Worm (Caenorhabditis elegans) whole organism, mixed stage, embryonic: ENCODE results near the gene F35D2.1.

Experiments used
- M03D4.4 ChIP-seq: sonication (generic microtip); optimal IDR thresholded peaks from 2 replicates; lab custom pipeline; 2017; ENCODE audit warnings: mild to moderate bottlenecking, missing genetic modification characterization, missing compliant biosample characterization
- bed-3 ChIP-seq: fragments of 200-800 bp; sonication (Bioruptor generic); optimal IDR thresholded peaks from 3 replicates; lab custom pipeline; 2018; ENCODE audit warnings: mild to moderate bottlenecking, missing genetic modification characterization, moderate library complexity, missing compliant biosample characterization
- blmp-1 ChIP-seq: fragments of 150-350 bp; optimal IDR thresholded peaks from 2 replicates; lab custom pipeline; 2014; ENCODE audit warnings: missing biosample characterization, missing genetic modification characterization
- ceh-39 ChIP-seq: fragments of 150-350 bp; optimal IDR thresholded peaks from 2 replicates; lab custom pipeline; 2014; ENCODE audit warnings: missing biosample characterization, missing genetic modification characterization
- ceh-43 ChIP-seq: fragments of 200-800 bp; sonication (Bioruptor generic); optimal IDR thresholded peaks from 2 replicates; lab custom pipeline; 2018; ENCODE audit warnings: mild to moderate bottlenecking, missing genetic modification characterization, moderate library complexity, missing compliant biosample characterization
- ceh-83 ChIP-seq: fragments of 200-800 bp; sonication (Bioruptor generic); optimal IDR thresholded peaks from 2 replicates; lab custom pipeline; 2018; ENCODE audit warnings: mild to moderate bottlenecking, missing genetic modification characterization, missing compliant biosample characterization
- ces-1 ChIP-seq: fragments of 150-350 bp; optimal IDR thresholded peaks from 2 replicates; lab custom pipeline; 2014; ENCODE audit warnings: missing biosample characterization, missing genetic modification reagents, missing genetic modification characterization
- cnd-1 ChIP-seq: fragments of 200-800 bp; sonication (Bioruptor generic); optimal IDR thresholded peaks from 2 replicates; lab custom pipeline; 2018; ENCODE audit warnings: mild to moderate bottlenecking, missing genetic modification characterization, missing compliant biosample characterization
- drap-1 ChIP-seq: fragments of 200-800 bp; sonication (Bioruptor generic); optimal IDR thresholded peaks from 3 replicates; lab custom pipeline; 2018; ENCODE audit warnings: mild to moderate bottlenecking, missing genetic modification characterization, missing compliant biosample characterization
- elt-1 ChIP-seq: sonication (generic microtip); optimal IDR thresholded peaks from 2 replicates; lab custom pipeline; 2017; ENCODE audit warnings: missing genetic modification characterization, mild to moderate bottlenecking, missing compliant biosample characterization, antibody characterized with exemption, moderate library complexity, borderline replicate concordance; ENCODE audit not compliant: insufficient read depth
- elt-3 ChIP-seq: fragments of 150-350 bp; optimal IDR thresholded peaks from 2 replicates; lab custom pipeline; 2014; ENCODE audit warnings: missing biosample characterization, missing genetic modification characterization
- ham-2 ChIP-seq: fragments of 200-800 bp; sonication (Bioruptor generic); optimal IDR thresholded peaks from 2 replicates; lab custom pipeline; 2018; ENCODE audit warnings: mild to moderate bottlenecking, missing genetic modification characterization, missing compliant biosample characterization
- hlh-1 ChIP-seq: fragments of 150-350 bp; optimal IDR thresholded peaks from 2 replicates; lab custom pipeline; 2014; ENCODE audit warnings: missing biosample characterization, missing genetic modification reagents, missing genetic modification characterization
- lin-13 ChIP-seq: fragments of 150-350 bp; optimal IDR thresholded peaks from 2 replicates; lab custom pipeline; 2014; ENCODE audit warnings: missing biosample characterization, missing genetic modification characterization
- lin-32 ChIP-seq: fragments of 200-800 bp; sonication (Bioruptor generic); optimal IDR thresholded peaks from 2 replicates; lab custom pipeline; 2018; ENCODE audit warnings: mild to moderate bottlenecking, missing genetic modification characterization, missing compliant biosample characterization
- lsy-2 ChIP-seq: fragments of 150-350 bp; optimal IDR thresholded peaks from 2 replicates; lab custom pipeline; 2014; ENCODE audit warnings: missing biosample characterization, missing genetic modification characterization
- mab-5 ChIP-seq: fragments of 150-350 bp; optimal IDR thresholded peaks from 2 replicates; lab custom pipeline; 2014; ENCODE audit warnings: missing biosample characterization, missing genetic modification characterization
- mep-1 ChIP-seq: fragments of 150-350 bp; optimal IDR thresholded peaks from 2 replicates; lab custom pipeline; 2017; ENCODE audit warnings: missing biosample characterization, missing genetic modification reagents, missing genetic modification characterization, inconsistent platforms
- mls-2 ChIP-seq: sonication (generic microtip); optimal IDR thresholded peaks from 2 replicates; lab custom pipeline; 2016; ENCODE audit warnings: mild to moderate bottlenecking, missing genetic modification characterization, moderate library complexity, missing compliant biosample characterization
- nhr-12 ChIP-seq: fragments of 150-350 bp; optimal IDR thresholded peaks from 2 replicates; lab custom pipeline; 2014; ENCODE audit warnings: missing biosample characterization, missing genetic modification characterization
- nhr-2 ChIP-seq: fragments of 150-350 bp; optimal IDR thresholded peaks from 2 replicates; lab custom pipeline; 2014; ENCODE audit warnings: missing biosample characterization, missing genetic modification characterization
- nhr-237 ChIP-seq: fragments of 150-350 bp; optimal IDR thresholded peaks from 2 replicates; lab custom pipeline; 2014; ENCODE audit warnings: missing biosample characterization, missing genetic modification characterization
- nhr-28 ChIP-seq: fragments of 150-350 bp; optimal IDR thresholded peaks from 2 replicates; lab custom pipeline; 2014; ENCODE audit warnings: missing biosample characterization, missing genetic modification characterization
- nhr-76 ChIP-seq: sonication (generic microtip); optimal IDR thresholded peaks from 2 replicates; lab custom pipeline; 2017; ENCODE audit warnings: missing biosample characterization, missing genetic modification characterization
- sem-2 ChIP-seq: fragments of 200-800 bp; sonication (Bioruptor generic); optimal IDR thresholded peaks from 2 replicates; lab custom pipeline; 2018; ENCODE audit warnings: mild to moderate bottlenecking, missing genetic modification characterization, missing compliant biosample characterization
- snpc-4 ChIP-seq: fragments of 150-350 bp; optimal IDR thresholded peaks from 2 replicates; lab custom pipeline; 2014; ENCODE audit warnings: missing biosample characterization, missing genetic modification characterization
- sptf-1 ChIP-seq: sonication (generic microtip); optimal IDR thresholded peaks from 2 replicates; lab custom pipeline; 2017; ENCODE audit warnings: mild to moderate bottlenecking, missing genetic modification characterization, moderate library complexity, missing compliant biosample characterization
- tbx-8 ChIP-seq: fragments of 200-800 bp; sonication (Bioruptor generic); optimal IDR thresholded peaks from 2 replicates; lab custom pipeline; 2018; ENCODE audit warnings: mild to moderate bottlenecking, missing genetic modification characterization, moderate library complexity, missing compliant biosample characterization
- unc-120 ChIP-seq: sonication (generic microtip); optimal IDR thresholded peaks from 2 replicates; lab custom pipeline; 2017; ENCODE audit warnings: missing genetic modification characterization, missing compliant biosample characterization; ENCODE audit not compliant: poor library complexity, severe bottlenecking
- unc-39 ChIP-seq: fragments of 150-350 bp; optimal IDR thresholded peaks from 2 replicates; lab custom pipeline; 2014; ENCODE audit warnings: missing biosample characterization, missing genetic modification characterization
- unc-62 ChIP-seq: fragments of 150-350 bp; optimal IDR thresholded peaks from 2 replicates; lab custom pipeline; 2014; ENCODE audit warnings: missing biosample characterization, missing genetic modification reagents, missing genetic modification characterization
- zip-8 ChIP-seq: fragments of 150-350 bp; optimal IDR thresholded peaks from 2 replicates; lab custom pipeline; 2014; ENCODE audit warnings: missing biosample characterization, missing genetic modification characterization
- ztf-11 ChIP-seq: fragments of 150-350 bp; optimal IDR thresholded peaks from 2 replicates; lab custom pipeline; 2014; ENCODE audit warnings: missing biosample characterization, missing genetic modification characterization

The F35D2.1 gene

ce11 chrII:7605306-7605705 lies 29.6 kb downstream of the F35D2.1 start, which contains the start of gene osm-8:
Gene osm-8 (minus strand): TSS chrII:7605406.
- no peak for TF ChIP-seq bed-3 (GFP tag; lab: Kevin White, UChicago)
- no peak for TF ChIP-seq unc-39
- TF ChIP-seq blmp-1 (tag; lab: Kevin White, UChicago) = no peak

DNA sequence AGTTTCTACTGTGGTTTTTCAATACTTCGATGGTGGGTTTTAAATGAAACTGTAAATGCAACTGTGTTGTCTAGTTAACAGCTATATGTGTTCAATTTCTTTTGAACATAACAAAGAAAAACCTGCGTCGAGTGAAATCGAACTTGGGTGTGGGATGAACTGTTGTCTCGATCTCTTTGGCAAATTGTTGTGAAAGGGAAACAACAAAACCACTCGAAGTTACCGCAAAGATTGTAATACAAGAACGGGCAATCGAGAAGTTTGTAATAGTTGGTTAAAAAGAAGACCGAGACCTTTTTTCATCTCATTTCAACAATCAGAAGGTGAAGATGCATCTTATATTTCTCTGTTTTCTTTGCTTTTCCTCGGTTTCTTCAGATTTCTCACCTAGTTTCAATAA lies 32.2 kb downstream of the F35D2.1 start, which contains the start of gene lips-17:
Gene lips-17, plus strand, starts transcription at position 301 of the 400 bp plus-strand sequence.
- TF ChIP-seq mab-5 (tag; lab: Kevin White, UChicago) (no peak), tbx-8 (no peak), sem-2 (GFP tag; lab: Kevin White, UChicago) (no peak), nhr-237 (no peak), ceh-39 (no peak), ztf-11 (tag; lab: Kevin White, UChicago) (no peak), blmp-1 (tag; lab: Kevin White, UChicago) (no peak), unc-39 (no peak), cnd-1 (tag; lab: Kevin White, UChicago) (no peak), nhr-28 (no peak), zip-8 (no peak), M03D4.4 (tag; lab: Kevin White, UChicago) (no peak), mep-1 (no peak), drap-1 (GFP tag; lab: Kevin White, UChicago) (no peak), ceh-43 (GFP tag; lab: Kevin White, UChicago) (no peak), lin-32 (GFP tag; lab: Kevin White, UChicago) (no peak), nhr-76 (tag; lab: Kevin White, UChicago) (no peak), elt-3 (tag; lab: Kevin White, UChicago) (no peak), elt-1 (tag; lab: Kevin White, UChicago) (no peak)
- TF ChIP-seq, all 35 proteins: peak for 0

DNA sequence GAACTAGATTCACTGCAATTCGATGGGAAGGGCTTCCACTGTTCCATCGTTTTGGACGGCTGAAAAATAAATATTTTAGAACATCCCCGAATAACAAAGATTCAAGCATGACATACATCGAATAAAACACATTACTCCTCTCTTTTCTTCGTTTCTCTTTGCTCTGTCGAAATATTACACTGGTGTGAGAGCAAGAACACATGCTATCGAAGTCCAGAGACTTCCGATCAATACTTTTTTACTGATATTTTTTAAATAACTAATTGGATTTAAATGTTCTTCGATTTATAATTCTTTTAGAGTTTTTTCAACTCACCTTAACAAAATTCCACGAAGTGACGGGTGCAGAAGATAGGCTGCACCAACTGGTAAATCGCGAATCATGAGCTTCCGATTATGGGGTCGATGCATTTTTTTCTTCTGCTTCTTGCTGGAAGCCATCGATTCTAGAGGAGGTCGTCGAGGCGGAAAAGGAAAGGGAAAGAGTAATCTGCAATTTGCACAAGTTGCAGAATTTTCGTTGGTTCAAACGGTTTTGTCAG lies 37.6 kb downstream of the F35D2.1 start, which contains the start of the genes oig-4 and R07G3.7:
Gene oig-4, plus strand, starts transcription at position 301 of the 542 bp plus-strand sequence.
Gene R07G3.7, minus strand, starts transcription at position 492 of the 542 bp plus-strand sequence.
- TF ChIP-seq lsy-2 (tag; lab: Kevin White, UChicago) = no peak
- no peak for TF ChIP-seq lin-32 (GFP tag; lab: Kevin White, UChicago)
- TF ChIP-seq elt-1 (tag; lab: Kevin White, UChicago) = no peak
- TF ChIP-seq hlh-1 (tag; lab: Kevin White, UChicago) = peak; percentile 29
- TF ChIP-seq nhr-2 (tag; lab: Kevin White, UChicago) = no peak

ce11 chrII:7614334-7614733 lies 38.6 kb downstream of the F35D2.1 start:
- TF ChIP-seq tbx-8 = no peak
- TF ChIP-seq elt-1 (tag; lab: Kevin White, UChicago) = no peak
- no peak for TF ChIP-seq lsy-2 (tag; lab: Kevin White, UChicago)
- no peak for TF ChIP-seq unc-39
- TF ChIP-seq mab-5 (tag; lab: Kevin White, UChicago) = no peak
- no peak for TF ChIP-seq drap-1 (GFP tag; lab: Kevin White, UChicago)
- TF ChIP-seq unc-62 (GFP tag; lab: Kevin White, UChicago) = no peak
- TF ChIP-seq hlh-1 (tag; lab: Kevin White, UChicago) = peak; percentile 64
- no peak for TF ChIP-seq sem-2 (GFP tag; lab: Kevin White, UChicago)
- TF ChIP-seq bed-3 (GFP tag; lab: Kevin White, UChicago) = no peak
- TF ChIP-seq lin-32 (GFP tag; lab: Kevin White, UChicago) = peak; percentile 10
- no peak for TF ChIP-seq nhr-237
- no peak for TF ChIP-seq ces-1
- no peak for TF ChIP-seq nhr-12 (tag; lab: Kevin White, UChicago)

DNA sequence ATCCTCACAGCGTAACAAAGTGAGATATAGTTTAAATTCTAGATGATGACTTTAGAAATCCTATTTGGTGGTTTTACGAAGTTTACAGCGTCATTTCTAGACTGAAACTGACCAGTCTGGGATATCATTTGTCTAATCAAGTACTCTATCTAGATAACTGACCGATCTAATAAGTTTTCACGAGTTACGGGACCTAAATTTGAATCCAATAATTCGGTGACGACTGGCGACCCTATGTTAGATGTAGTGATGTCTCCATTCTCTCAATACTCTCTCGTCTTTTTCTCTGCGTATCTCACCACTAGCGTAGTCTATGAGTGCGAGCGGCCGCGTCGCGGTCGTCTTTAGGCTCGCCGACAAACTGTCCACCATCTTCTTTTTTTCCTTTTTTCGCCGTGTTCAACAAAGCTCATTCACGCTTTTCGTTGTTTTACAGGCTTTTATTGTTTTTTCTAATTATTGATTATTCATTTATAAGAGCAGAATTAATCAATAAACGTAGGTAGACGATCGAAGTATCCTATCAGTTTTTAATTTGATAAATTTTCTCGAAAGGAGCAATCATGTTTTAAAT lies 39.7 kb downstream of the F35D2.1 start:
- TF ChIP-seq nhr-76 (tag; lab: Kevin White, UChicago) = no peak
- TF ChIP-seq unc-39 = no peak
- TF ChIP-seq mab-5 (tag; lab: Kevin White, UChicago) = no peak
- TF ChIP-seq unc-62 (GFP tag; lab: Kevin White, UChicago) = no peak
- TF ChIP-seq elt-1 (tag; lab: Kevin White, UChicago) = no peak
- no peak for TF ChIP-seq snpc-4
- peak; percentile 69 for TF ChIP-seq ces-1
- no peak for TF ChIP-seq nhr-12 (tag; lab: Kevin White, UChicago)
- no peak for TF ChIP-seq ceh-43 (GFP tag; lab: Kevin White, UChicago)
- TF ChIP-seq drap-1 (GFP tag; lab: Kevin White, UChicago) = no peak
- peak; percentile 42 for TF ChIP-seq mep-1
- TF ChIP-seq lin-13 (tag; lab: Kevin White, UChicago) = no peak
- TF ChIP-seq tbx-8 = no peak
- TF ChIP-seq unc-120 (tag; lab: Kevin White, UChicago) = peak; percentile 25
- no peak for TF ChIP-seq sem-2 (GFP tag; lab: Kevin White, UChicago)
- no peak for TF ChIP-seq ham-2 (GFP tag; lab: Kevin White, UChicago)
- no peak for TF ChIP-seq mls-2 (tag; lab: Kevin White, UChicago)
- TF ChIP-seq lsy-2 (tag; lab: Kevin White, UChicago) = peak; percentile 4
- peak; percentile 14 for TF ChIP-seq ceh-39
- no peak for TF ChIP-seq bed-3 (GFP tag; lab: Kevin White, UChicago)
- TF ChIP-seq blmp-1 (tag; lab: Kevin White, UChicago) = no peak
- TF ChIP-seq sptf-1 = no peak
- TF ChIP-seq ceh-83 (GFP tag; lab: Kevin White, UChicago) = no peak
- TF ChIP-seq zip-8 = no peak
- TF ChIP-seq nhr-28 = no peak
- no peak for TF ChIP-seq hlh-1 (tag; lab: Kevin White, UChicago)
